Fruit fly (Drosophila melanogaster) whole organism, embryonic: ENCODE measurements around the gene CG10214.

Source experiments
- Adf1 ChIP-seq: fragments of 200-800 bp; sonication (Bioruptor generic); IDR thresholded peaks from 2 replicates; pipeline ENCODE4 v1.3.6; 2022; ENCODE audit warnings: missing biosample characterization, missing genetic modification characterization
- BEAF-32 ChIP-seq: fragments of 200-800 bp; sonication (Bioruptor generic); optimal IDR thresholded peaks from 3 replicates; lab custom pipeline; 2017; ENCODE audit warnings: missing biosample characterization, missing genetic modification characterization, mild to moderate bottlenecking, moderate library complexity, missing genetic modification reagents
- Bgb ChIP-seq: fragments of 200-800 bp; sonication (Bioruptor generic); IDR thresholded peaks from 2 replicates; pipeline ENCODE4 v1.3.6; 2022; ENCODE audit warnings: missing biosample characterization, missing genetic modification characterization; ENCODE audit not compliant: partially characterized antibody
- CG12769 ChIP-seq: fragments of 200-800 bp; sonication (Bioruptor generic); optimal IDR thresholded peaks from 2 replicates; lab custom pipeline; 2019; ENCODE audit warnings: missing biosample characterization, mild to moderate bottlenecking, missing genetic modification characterization, moderate library complexity
- CG13296 ChIP-seq: fragments of 200-800 bp; sonication (Bioruptor generic); optimal IDR thresholded peaks from 3 replicates; lab custom pipeline; 2018; ENCODE audit warnings: missing biosample characterization, mild to moderate bottlenecking, missing genetic modification characterization
- CG15514 ChIP-seq: fragments of 200-800 bp; sonication (Bioruptor generic); optimal IDR thresholded peaks from 3 replicates; lab custom pipeline; 2017; ENCODE audit warnings: missing biosample characterization, missing genetic modification characterization, mild to moderate bottlenecking, moderate library complexity, missing genetic modification reagents
- CG17328 ChIP-seq: fragments of 200-800 bp; sonication (Bioruptor generic); IDR thresholded peaks from 2 replicates; pipeline ENCODE4 v1.3.6; 2022; ENCODE audit warnings: missing biosample characterization, missing genetic modification characterization
- CG17802 ChIP-seq: fragments of 200-800 bp; sonication (Bioruptor generic); optimal IDR thresholded peaks from 2 replicates; lab custom pipeline; 2018; ENCODE audit warnings: missing biosample characterization, mild to moderate bottlenecking, missing genetic modification characterization, moderate library complexity
- CG18619 ChIP-seq: fragments of 200-800 bp; sonication (Bioruptor generic); optimal IDR thresholded peaks from 3 replicates; lab custom pipeline; 2017; ENCODE audit warnings: missing biosample characterization, mild to moderate bottlenecking, missing genetic modification characterization
- CG2116 ChIP-seq: fragments of 200-800 bp; sonication (Bioruptor generic); optimal IDR thresholded peaks from 3 replicates; lab custom pipeline; 2018; ENCODE audit warnings: missing biosample characterization, mild to moderate bottlenecking, missing genetic modification characterization
- CG2120 ChIP-seq: fragments of 200-800 bp; sonication (Bioruptor generic); optimal IDR thresholded peaks from 3 replicates; lab custom pipeline; 2016; ENCODE audit warnings: missing biosample characterization, missing genetic modification characterization
- CG30020 ChIP-seq: fragments of 200-800 bp; optimal IDR thresholded peaks from 2 replicates; lab custom pipeline; 2019; ENCODE audit warnings: missing biosample characterization, mild to moderate bottlenecking, missing genetic modification characterization, moderate library complexity
- CG30403 ChIP-seq: fragments of 200-800 bp; sonication (Bioruptor generic); optimal IDR thresholded peaks from 3 replicates; lab custom pipeline; 2016; ENCODE audit warnings: missing biosample characterization, missing genetic modification characterization
- CG34422 ChIP-seq: fragments of 200-800 bp; sonication (Bioruptor generic); IDR thresholded peaks from 3 replicates; pipeline ENCODE4 v1.3.6; 2022; ENCODE audit warnings: missing biosample characterization, missing genetic modification characterization
- CG4617 ChIP-seq: fragments of 200-800 bp; sonication (Bioruptor generic); optimal IDR thresholded peaks from 3 replicates; lab custom pipeline; 2016; ENCODE audit warnings: missing biosample characterization, missing genetic modification characterization, borderline replicate concordance
- CG7745 ChIP-seq: fragments of 200-800 bp; sonication (Bioruptor generic); optimal IDR thresholded peaks from 2 replicates; lab custom pipeline; 2018; ENCODE audit warnings: missing biosample characterization, mild to moderate bottlenecking, missing genetic modification characterization, moderate library complexity
- CG7839 ChIP-seq: fragments of 200-800 bp; sonication (Bioruptor generic); optimal IDR thresholded peaks from 3 replicates; lab custom pipeline; 2018; ENCODE audit warnings: missing biosample characterization, mild to moderate bottlenecking, missing genetic modification characterization, moderate library complexity
- CG7987 ChIP-seq: fragments of 200-800 bp; sonication (Bioruptor generic); optimal IDR thresholded peaks from 2 replicates; lab custom pipeline; 2018; ENCODE audit warnings: missing biosample characterization, mild to moderate bottlenecking, missing genetic modification characterization, moderate library complexity
- CHES-1-like ChIP-seq: fragments of 200-800 bp; sonication (Bioruptor generic); optimal IDR thresholded peaks from 2 replicates; lab custom pipeline; 2016; ENCODE audit warnings: missing biosample characterization, missing genetic modification characterization
- CoRest ChIP-seq: fragments of 200-800 bp; sonication (Bioruptor generic); optimal IDR thresholded peaks from 3 replicates; lab custom pipeline; 2018; ENCODE audit warnings: missing biosample characterization, mild to moderate bottlenecking, missing genetic modification characterization, moderate library complexity
- D19A ChIP-seq: fragments of 200-800 bp; optimal IDR thresholded peaks from 3 replicates; lab custom pipeline; 2019; ENCODE audit warnings: missing biosample characterization, mild to moderate bottlenecking, missing genetic modification characterization, moderate library complexity
- Dbx ChIP-seq: fragments of 200-800 bp; sonication (Bioruptor generic); IDR thresholded peaks from 3 replicates; pipeline ENCODE4 v1.3.6; 2022; ENCODE audit warnings: missing biosample characterization, missing genetic modification characterization
- Dp ChIP-seq: fragments of 200-800 bp; sonication (Bioruptor generic); optimal IDR thresholded peaks from 2 replicates; lab custom pipeline; 2018; ENCODE audit warnings: missing biosample characterization, mild to moderate bottlenecking, missing genetic modification characterization, moderate library complexity
- Eip74EF ChIP-seq, 2 experiments: fragments of 200-800 bp in 1 of 2; fragments of >200 bp in 1 of 2; sonication (Bioruptor generic) in 1 of 2; optimal IDR thresholded peaks; 2 replicates each; lab custom pipeline; 2017 to 2019; ENCODE audit warnings: missing biosample characterization in 2 of 2, missing genetic modification characterization in 2 of 2, mild to moderate bottlenecking in 1 of 2, moderate library complexity in 1 of 2
- Hmr ChIP-seq: fragments of 200-800 bp; sonication (Bioruptor generic); optimal IDR thresholded peaks from 3 replicates; lab custom pipeline; 2017; ENCODE audit warnings: mild to moderate bottlenecking, missing biosample characterization, missing genetic modification reagents, missing genetic modification characterization
- Kr ChIP-seq: fragments of 200-800 bp; sonication (Bioruptor generic); optimal IDR thresholded peaks from 2 replicates; lab custom pipeline; 2017; ENCODE audit warnings: missing biosample characterization, mild to moderate bottlenecking, missing genetic modification characterization
- Mes4 ChIP-seq: fragments of 200-800 bp; sonication (Bioruptor generic); optimal IDR thresholded peaks from 2 replicates; lab custom pipeline; 2016; ENCODE audit warnings: missing biosample characterization, missing genetic modification characterization
- Nf-YC ChIP-seq: fragments of 200-800 bp; optimal IDR thresholded peaks from 3 replicates; lab custom pipeline; 2019; ENCODE audit warnings: missing biosample characterization, mild to moderate bottlenecking, missing genetic modification characterization, moderate library complexity
- Ravus ChIP-seq: fragments of 200-800 bp; sonication (Bioruptor generic); IDR thresholded peaks from 2 replicates; pipeline ENCODE4 v1.3.6; 2022; ENCODE audit warnings: missing biosample characterization, missing genetic modification characterization
- Stat92E ChIP-seq, 3 experiments: fragments of >200 bp in 2 of 3; fragments of 200-800 bp in 1 of 3; sonication (Bioruptor generic) in 1 of 3; optimal IDR thresholded peaks; 2 replicates each; lab custom pipeline; 2017 to 2019; ENCODE audit warnings: missing biosample characterization in 3 of 3, missing genetic modification characterization in 3 of 3, mild to moderate bottlenecking in 1 of 3, moderate library complexity in 1 of 3
- Vsx1 ChIP-seq: fragments of 200-800 bp; sonication (Bioruptor generic); optimal IDR thresholded peaks from 2 replicates; lab custom pipeline; 2017; ENCODE audit warnings: missing biosample characterization, mild to moderate bottlenecking, missing genetic modification characterization, missing genetic modification reagents
- ab ChIP-seq: fragments of 200-800 bp; sonication (Bioruptor generic); optimal IDR thresholded peaks from 2 replicates; lab custom pipeline; 2016; ENCODE audit warnings: missing biosample characterization, missing genetic modification characterization
- bsh ChIP-seq, 2 experiments: fragments of 200-800 bp; sonication (Bioruptor generic); optimal IDR thresholded peaks; 2 replicates each; lab custom pipeline; 2017 to 2018; ENCODE audit warnings: mild to moderate bottlenecking in 2 of 2, missing biosample characterization in 2 of 2, missing genetic modification characterization in 2 of 2, moderate library complexity in 1 of 2
- corto ChIP-seq: fragments of 200-800 bp; sonication (Bioruptor generic); optimal IDR thresholded peaks from 2 replicates; lab custom pipeline; 2016; ENCODE audit warnings: missing biosample characterization, mild to moderate bottlenecking, missing genetic modification characterization, moderate library complexity
- crp ChIP-seq, 2 experiments: fragments of 200-800 bp; sonication (Bioruptor generic); optimal IDR thresholded peaks; 2 replicates in 1 of 2; 3 replicates in 1 of 2; lab custom pipeline; 2017; ENCODE audit warnings: missing biosample characterization in 2 of 2, missing genetic modification characterization in 2 of 2, mild to moderate bottlenecking in 1 of 2, moderate library complexity in 1 of 2
- dimm ChIP-seq: fragments of 200-800 bp; sonication (Bioruptor generic); IDR thresholded peaks from 2 replicates; pipeline ENCODE4 v1.3.6; 2022; ENCODE audit warnings: missing biosample characterization, missing genetic modification characterization
- dm ChIP-seq: fragments of 200-800 bp; sonication (Bioruptor generic); optimal IDR thresholded peaks from 3 replicates; lab custom pipeline; 2016; ENCODE audit warnings: missing biosample characterization, missing genetic modification characterization
- gfzf ChIP-seq: fragments of 200-800 bp; sonication (Bioruptor generic); optimal IDR thresholded peaks from 2 replicates; lab custom pipeline; 2016; ENCODE audit warnings: missing biosample characterization, mild to moderate bottlenecking, missing genetic modification characterization, moderate library complexity
- gro ChIP-seq: fragments of 200-800 bp; sonication (Bioruptor generic); optimal IDR thresholded peaks from 2 replicates; lab custom pipeline; 2016; ENCODE audit warnings: missing biosample characterization, missing genetic modification characterization
- gsb ChIP-seq: fragments of 200-800 bp; sonication (Bioruptor generic); IDR thresholded peaks from 2 replicates; pipeline ENCODE4 v1.3.6; 2022; ENCODE audit warnings: missing biosample characterization, missing genetic modification characterization
- gsb-n ChIP-seq: fragments of 200-800 bp; sonication (Bioruptor generic); optimal IDR thresholded peaks from 3 replicates; lab custom pipeline; 2018; ENCODE audit warnings: missing biosample characterization, mild to moderate bottlenecking, missing genetic modification characterization
- inv ChIP-seq: fragments of 200-800 bp; sonication (Bioruptor generic); IDR thresholded peaks from 2 replicates; pipeline ENCODE4 v1.3.6; 2022; ENCODE audit warnings: missing biosample characterization, missing genetic modification characterization; ENCODE audit not compliant: partially characterized antibody
- jumu ChIP-seq: fragments of 200-800 bp; sonication (Bioruptor generic); optimal IDR thresholded peaks from 3 replicates; lab custom pipeline; 2016; ENCODE audit warnings: missing biosample characterization, missing genetic modification characterization
- sug ChIP-seq: fragments of 200-800 bp; optimal IDR thresholded peaks from 2 replicates; lab custom pipeline; 2019; ENCODE audit warnings: missing biosample characterization, mild to moderate bottlenecking, missing genetic modification characterization, moderate library complexity
- ttk ChIP-seq: fragments of 200-800 bp; sonication (Bioruptor generic); IDR thresholded peaks from 2 replicates; pipeline ENCODE4 v2.1.2; 2022; ENCODE audit warnings: missing biosample characterization, missing genetic modification characterization
- unc-4 ChIP-seq: fragments of 200-800 bp; sonication (Bioruptor generic); IDR thresholded peaks from 2 replicates; pipeline ENCODE4 v1.3.6; 2022; ENCODE audit warnings: missing biosample characterization, missing genetic modification characterization; ENCODE audit not compliant: partially characterized antibody
- usp ChIP-seq: fragments of >200 bp; optimal IDR thresholded peaks from 2 replicates; lab custom pipeline; 2017; ENCODE audit warnings: missing biosample characterization, missing genetic modification characterization
- zen2 ChIP-seq: fragments of 200-800 bp; sonication (Bioruptor generic); IDR thresholded peaks from 3 replicates; pipeline ENCODE4 v1.3.6; 2022; ENCODE audit warnings: missing biosample characterization, missing genetic modification characterization; ENCODE audit not compliant: partially characterized antibody

CG10214 gene

DNA sequence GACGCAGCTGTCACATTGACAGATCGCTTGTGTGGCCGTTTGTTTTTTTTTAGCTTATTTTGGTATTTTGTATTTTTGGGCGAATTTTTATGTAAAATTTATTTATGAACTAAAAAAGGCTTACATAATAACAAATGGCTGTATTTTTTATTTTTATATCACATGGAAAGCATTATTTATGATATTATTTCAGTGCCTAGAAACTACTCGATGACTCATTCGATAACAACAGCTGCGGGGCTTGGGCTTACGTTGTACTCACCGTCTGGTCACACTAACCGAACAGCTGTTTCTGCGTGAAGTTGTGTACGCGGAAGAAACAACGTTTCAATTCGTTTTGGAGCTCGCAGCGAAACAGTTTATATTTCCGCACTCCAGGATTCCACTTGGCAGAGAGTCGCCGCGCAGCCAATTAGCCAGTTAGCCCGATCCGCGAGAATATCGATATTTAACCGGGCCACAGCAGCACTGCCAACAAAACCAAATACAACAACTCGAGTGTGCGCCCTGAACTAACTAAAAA, 34.2 kb downstream of the CG10214 start, which contains the start of the genes Hmgcr and Rpn9 (continued):
- TF ChIP-seq CG7745 (no peak), D19A (tag; lab: Kevin White, UChicago) (peak; percentile 14), Adf1 (peak; percentile 44; the same call in 1 of the 2 replicates), zen2 (GFP tag; lab: Robert Waterston, UW) (0 out of 3 replicates have a peak, but pooled peaks have one; percentile 5), CG34422 (GFP tag; lab: Robert Waterston, UW) (peak; percentile 67; the same call in 1 of the 3 replicates), CG2120 (GFP tag; lab: Kevin White, UChicago) (peak; percentile 27), CG4617 (GFP tag; lab: Kevin White, UChicago) (peak; percentile 41), BEAF-32 (GFP tag; lab: Kevin White, UChicago) (peak; percentile 55), ab (GFP tag; lab: Kevin White, UChicago) (no peak), Kr (GFP tag; lab: Kevin White, UChicago) (no peak), bsh (GFP tag; optimal IDR thresholded peaks at IDR 0.05; lab: Kevin White, UChicago) (no peak), Mes4 (GFP tag; lab: Kevin White, UChicago) (peak; percentile 50), Eip74EF (GFP tag; optimal IDR thresholded peaks at IDR 0.05; lab: Kevin White, UChicago) (peak in 1 of 2 experiments; percentile 71), dm (peak; percentile 41), dimm (GFP tag; lab: Robert Waterston, UW) (no peak), gsb (no peak), CG18619 (GFP tag; lab: Kevin White, UChicago) (no peak), gro (GFP tag; lab: Kevin White, UChicago) (peak; percentile 27), Dp (peak; percentile 48), jumu (GFP tag; lab: Kevin White, UChicago) (peak; percentile 8), corto (GFP tag; lab: Kevin White, UChicago) (no peak), CG30403 (peak; percentile 13), CG12769 (no peak), CG17802 (no peak), CG2116 (GFP tag; lab: Kevin White, UChicago) (peak; percentile 72), CG30020 (peak; percentile 20), gsb-n (tag; lab: Kevin White, UChicago) (peak; percentile 49), Nf-YC (tag; lab: Kevin White, UChicago) (peak; percentile 38), Bgb (peak; percentile 31; the same call in 1 of the 2 replicates), sug (peak; percentile 33), CG7987 (GFP tag; lab: Kevin White, UChicago) (peak; percentile 41), gfzf (GFP tag; lab: Kevin White, UChicago) (peak; percentile 93), crp (GFP tag; optimal IDR thresholded peaks at IDR 0.05; lab: Kevin White, UChicago) (peak; percentile 85 to 98), Stat92E (GFP tag; optimal IDR thresholded peaks at IDR 0.05; lab: Kevin White, UChicago) (peak in 1 of 3 experiments; percentile 56), unc-4 (GFP tag; lab: Robert Waterston, UW) (0 out of 2 replicates have a peak, but pooled peaks have one; percentile 44), usp (no peak), Ravus (no peak), CoRest (tag; lab: Kevin White, UChicago) (peak; percentile 55), CHES-1-like (peak; percentile 53), Dbx (GFP tag; lab: Robert Waterston, UW) (no peak), ttk (GFP tag; lab: Robert Waterston, UW) (no peak), Vsx1 (GFP tag; lab: Kevin White, UChicago) (peak; percentile 68), CG13296 (GFP tag; lab: Kevin White, UChicago) (peak; percentile 18), Hmr (GFP tag; lab: Kevin White, UChicago) (peak; percentile 55), CG7839 (tag; lab: Kevin White, UChicago) (peak; percentile 13), CG15514 (GFP tag; lab: Kevin White, UChicago) (peak; percentile 67), inv (GFP tag; lab: Robert Waterston, UW) (no peak), CG17328 (GFP tag; lab: Robert Waterston, UW) (peak; percentile 38; the same call in 1 of the 2 replicates)
